Fruit fly (Drosophila melanogaster): ENCODE results near the gene CG42688.

The CG42688 gene

dm6 chr2L:19163975-19164371 lies 18.6 kb downstream of the CG42688 start (continued):
- TF ChIP-seq PHDP (tag; optimal IDR thresholded peaks at IDR 0.05) (no peak), CG8765 (GFP tag; IDR thresholded peaks at IDR 0.05) (no peak), CG5953 (GFP tag; IDR thresholded peaks at IDR 0.05) (no peak), Sox100B (GFP tag; optimal IDR thresholded peaks at IDR 0.05) (peak; percentile 42), Hr3 (GFP tag; optimal IDR thresholded peaks at IDR 0.05) (no peak), Mad (GFP tag; optimal IDR thresholded peaks at IDR 0.05) (no peak), CG12769 (tag; optimal IDR thresholded peaks at IDR 0.05) (no peak), CG18599 (GFP tag; optimal IDR thresholded peaks at IDR 0.05) (peak; percentile 50), Doc3 (GFP tag; IDR thresholded peaks at IDR 0.05; ENCODE audit: partially characterized antibody) (no peak), CG15269 (tag; optimal IDR thresholded peaks at IDR 0.05) (no peak), dan (GFP tag; IDR thresholded peaks at IDR 0.05) (no peak), CG1603 (tag; optimal IDR thresholded peaks at IDR 0.05) (no peak), CG15514 (GFP tag; optimal IDR thresholded peaks at IDR 0.05) (no peak), CG8281 (tag; optimal IDR thresholded peaks at IDR 0.05) (no peak), klu (GFP tag; IDR thresholded peaks at IDR 0.05) (no peak), CG1792 (GFP tag; optimal IDR thresholded peaks at IDR 0.05) (no peak), CG10654 (GFP tag; optimal IDR thresholded peaks at IDR 0.05) (no peak), gfzf (GFP tag; optimal IDR thresholded peaks at IDR 0.05) (no peak), CG5180 (GFP tag; optimal IDR thresholded peaks at IDR 0.05) (no peak), CG34224 (GFP tag; IDR thresholded peaks at IDR 0.05; ENCODE audit: partially characterized antibody) (no peak), CG7839 (tag; optimal IDR thresholded peaks at IDR 0.05) (peak; percentile 39), CG16779 (GFP tag; IDR thresholded peaks at IDR 0.05) (no peak), caup (GFP tag; optimal IDR thresholded peaks at IDR 0.05; ENCODE audit: severe bottlenecking) (peak; percentile 26), Nf-YA (GFP tag; IDR thresholded peaks at IDR 0.05) (no peak), CG7271 (tag; optimal IDR thresholded peaks at IDR 0.05) (no peak), CG34422 (GFP tag; IDR thresholded peaks at IDR 0.05) (no peak), odd (GFP tag; optimal IDR thresholded peaks at IDR 0.05) (no peak), GATAe (GFP tag; conservative IDR thresholded peaks at IDR 0.05) (peak; percentile 84), ems (GFP tag; optimal IDR thresholded peaks at IDR 0.05) (no peak), sisA (GFP tag; IDR thresholded peaks at IDR 0.05) (no peak), CG15479 (GFP tag; optimal IDR thresholded peaks at IDR 0.05) (no peak), fd102C (GFP tag; optimal IDR thresholded peaks at IDR 0.05) (no peak), CG12744 (GFP tag; optimal IDR thresholded peaks at IDR 0.05) (no peak), gcm (GFP tag; optimal IDR thresholded peaks at IDR 0.05) (no peak), Poxn (GFP tag; IDR thresholded peaks at IDR 0.05) (no peak), CG2202 (tag; optimal IDR thresholded peaks at IDR 0.05) (no peak), CG17385 (GFP tag; optimal IDR thresholded peaks at IDR 0.05) (no peak), fru (optimal IDR thresholded peaks at IDR 0.05) (no peak), Ptx1 (GFP tag; IDR thresholded peaks at IDR 0.05) (no peak), CG2129 (GFP tag; IDR thresholded peaks at IDR 0.05; ENCODE audit: partially characterized antibody) (no peak), CG13424 (tag; optimal IDR thresholded peaks at IDR 0.05) (no peak), cas (GFP tag; IDR thresholded peaks at IDR 0.05) (no peak), C15 (GFP tag; IDR thresholded peaks at IDR 0.05) (no peak), Mrtf (GFP tag; IDR thresholded peaks at IDR 0.05) (no peak), CG11085 (GFP tag; IDR thresholded peaks at IDR 0.05) (no peak), HmgD (GFP tag; optimal IDR thresholded peaks at IDR 0.05) (no peak), pum (GFP tag; optimal IDR thresholded peaks at IDR 0.05) (no peak), crol (GFP tag; IDR thresholded peaks at IDR 0.05) (peak; percentile 45), bowl (GFP tag; IDR thresholded peaks at IDR 0.05) (no peak), CG18764 (GFP tag; optimal IDR thresholded peaks at IDR 0.05) (no peak), pho (GFP tag; optimal IDR thresholded peaks at IDR 0.05) (no peak), nmo (GFP tag; optimal IDR thresholded peaks at IDR 0.05) (no peak)

Measured in whole organism, embryonic.